Worm (Caenorhabditis elegans) whole organism, late embryonic: Measurements from ENCODE around the gene B0303.4.

Source experiments
- T23F11.4 ChIP-seq: fragments of 200-800 bp; sonication (Bioruptor generic); optimal IDR thresholded peaks from 2 replicates; lab custom pipeline; 2018; ENCODE audit warnings: mild to moderate bottlenecking, missing genetic modification characterization, missing compliant biosample characterization
- ama-1 ChIP-seq: fragments of 150-350 bp; optimal IDR thresholded peaks from 2 replicates; lab custom pipeline; 2014
- hlh-6 ChIP-seq: sonication (generic microtip); optimal IDR thresholded peaks from 2 replicates; lab custom pipeline; 2016; ENCODE audit warnings: missing genotype, missing genetic modification characterization, missing compliant biosample characterization
- lin-11 ChIP-seq: fragments of 200-800 bp; sonication (Bioruptor generic); optimal IDR thresholded peaks from 2 replicates; lab custom pipeline; 2018; ENCODE audit warnings: mild to moderate bottlenecking, missing genetic modification characterization, missing compliant biosample characterization
- pqm-1 ChIP-seq: sonication (generic microtip); optimal IDR thresholded peaks from 2 replicates; lab custom pipeline; 2016; ENCODE audit warnings: missing genetic modification characterization, missing compliant biosample characterization

ce11 chrIII:8716084-8716483 is 26.4 kb downstream of the B0303.4 start, which contains the start of gene B0303.14:
- TF ChIP-seq pqm-1 (tag; lab: Kevin White, UChicago): no peak
- no peak for TF ChIP-seq T23F11.4 (GFP tag; lab: Kevin White, UChicago)
- no peak for TF ChIP-seq lin-11 (tag; lab: Kevin White, UChicago)
- TF ChIP-seq ama-1 (lab: Kevin White, UChicago): no peak
- TF ChIP-seq hlh-6 (tag; lab: Kevin White, UChicago): no peak
